Fruit fly (Drosophila melanogaster) whole organism, embryonic: ENCODE measurements around the gene Rbbp5.

Experiments
- Awh ChIP-seq: fragments of 200-800 bp; sonication (Bioruptor generic); IDR thresholded peaks from 2 replicates; pipeline ENCODE4, ENCODE4 v1.3.6; 2022; ENCODE audit warnings: missing biosample characterization, missing genetic modification characterization
- BtbVII ChIP-seq: fragments of 200-800 bp; sonication (Bioruptor generic); optimal IDR thresholded peaks from 3 replicates; lab custom pipeline; 2017; ENCODE audit warnings: missing biosample characterization, mild to moderate bottlenecking, missing genetic modification characterization
- CG10209 ChIP-seq: fragments of 200-800 bp; sonication (Bioruptor generic); optimal IDR thresholded peaks from 3 replicates; lab custom pipeline; 2017; ENCODE audit warnings: missing biosample characterization, mild to moderate bottlenecking, missing genetic modification characterization, missing genetic modification reagents
- CG10462 ChIP-seq: fragments of 200-800 bp; sonication (Bioruptor generic); optimal IDR thresholded peaks from 2 replicates; lab custom pipeline; 2016; ENCODE audit warnings: missing biosample characterization, missing genetic modification characterization
- CG10959 ChIP-seq: fragments of 200-800 bp; sonication (Bioruptor generic); IDR thresholded peaks from 2 replicates; pipeline ENCODE4 v1.3.6; 2022; ENCODE audit warnings: missing biosample characterization, missing genetic modification characterization
- CG12104 ChIP-seq: fragments of 200-800 bp; sonication (Bioruptor generic); optimal IDR thresholded peaks from 3 replicates; lab custom pipeline; 2016; ENCODE audit warnings: missing biosample characterization, missing genetic modification characterization
- CG12659 ChIP-seq: fragments of 200-800 bp; sonication (Bioruptor generic); optimal IDR thresholded peaks from 3 replicates; lab custom pipeline; 2017; ENCODE audit warnings: mild to moderate bottlenecking, missing biosample characterization, missing genetic modification reagents, missing genetic modification characterization
- CG13894 ChIP-seq: fragments of 200-800 bp; sonication (Bioruptor generic); optimal IDR thresholded peaks from 3 replicates; lab custom pipeline; 2018; ENCODE audit warnings: missing biosample characterization, mild to moderate bottlenecking, missing genetic modification characterization, moderate library complexity
- CG14965 ChIP-seq: fragments of 200-800 bp; sonication (Bioruptor generic); optimal IDR thresholded peaks from 2 replicates; lab custom pipeline; 2016; ENCODE audit warnings: missing biosample characterization, missing genetic modification characterization, borderline replicate concordance
- CG15269 ChIP-seq: fragments of 200-800 bp; sonication (Bioruptor generic); optimal IDR thresholded peaks from 2 replicates; lab custom pipeline; 2018; ENCODE audit warnings: missing biosample characterization, mild to moderate bottlenecking, missing genetic modification characterization, moderate library complexity
- CG2712 ChIP-seq: fragments of 200-800 bp; optimal IDR thresholded peaks from 3 replicates; lab custom pipeline; 2019; ENCODE audit warnings: missing biosample characterization, mild to moderate bottlenecking, missing genetic modification characterization, moderate library complexity
- CG4282 ChIP-seq: fragments of 200-800 bp; sonication (Bioruptor generic); optimal IDR thresholded peaks from 2 replicates; lab custom pipeline; 2016; ENCODE audit warnings: missing biosample characterization, missing genetic modification characterization
- CG6689 ChIP-seq: fragments of 200-800 bp; sonication (Bioruptor generic); IDR thresholded peaks from 2 replicates; pipeline ENCODE4 v1.3.6; 2022; ENCODE audit warnings: missing biosample characterization, missing genetic modification characterization
- CG8089 ChIP-seq: fragments of 200-800 bp; sonication (Bioruptor generic); optimal IDR thresholded peaks from 3 replicates; lab custom pipeline; 2016; ENCODE audit warnings: missing biosample characterization, missing genetic modification characterization
- ERR ChIP-seq: fragments of 200-800 bp; sonication (Bioruptor generic); optimal IDR thresholded peaks from 2 replicates; lab custom pipeline; 2016; ENCODE audit warnings: missing biosample characterization, missing genetic modification characterization
- Fer2 ChIP-seq: fragments of 200-800 bp; sonication (Bioruptor generic); optimal IDR thresholded peaks from 2 replicates; lab custom pipeline; 2018; ENCODE audit warnings: missing biosample characterization, mild to moderate bottlenecking, missing genetic modification characterization, moderate library complexity
- Fer3 ChIP-seq: fragments of 200-800 bp; sonication (Bioruptor generic); optimal IDR thresholded peaks from 2 replicates; lab custom pipeline; 2018; ENCODE audit warnings: missing biosample characterization, mild to moderate bottlenecking, missing genetic modification characterization, moderate library complexity
- HmgD ChIP-seq: fragments of 200-800 bp; sonication (Bioruptor generic); optimal IDR thresholded peaks from 3 replicates; lab custom pipeline; 2016; ENCODE audit warnings: missing biosample characterization, missing genetic modification characterization
- Hsf ChIP-seq: fragments of 200-800 bp; sonication (Bioruptor generic); optimal IDR thresholded peaks from 3 replicates; lab custom pipeline; 2016; ENCODE audit warnings: missing biosample characterization, missing genetic modification characterization
- Lhr ChIP-seq: fragments of 200-800 bp; sonication (Bioruptor generic); optimal IDR thresholded peaks from 3 replicates; lab custom pipeline; 2017; ENCODE audit warnings: mild to moderate bottlenecking, missing biosample characterization, missing genetic modification reagents, missing genetic modification characterization
- MESR4 ChIP-seq: fragments of 200-800 bp; sonication (Bioruptor generic); optimal IDR thresholded peaks from 2 replicates; lab custom pipeline; 2018; ENCODE audit warnings: missing biosample characterization, mild to moderate bottlenecking, missing genetic modification characterization, moderate library complexity
- Optix ChIP-seq: fragments of 200-800 bp; sonication (Bioruptor generic); IDR thresholded peaks from 3 replicates; pipeline ENCODE4 v1.3.6; 2022; ENCODE audit warnings: missing biosample characterization, missing genetic modification characterization
- Rx ChIP-seq: fragments of 200-800 bp; sonication (Bioruptor generic); IDR thresholded peaks from 2 replicates; pipeline ENCODE4 v1.3.6; 2022; ENCODE audit warnings: missing biosample characterization, missing genetic modification characterization
- Sox100B ChIP-seq: fragments of 200-800 bp; sonication (Bioruptor generic); optimal IDR thresholded peaks from 3 replicates; lab custom pipeline; 2018; ENCODE audit warnings: missing biosample characterization, mild to moderate bottlenecking, missing genetic modification characterization
- Ssrp ChIP-seq: fragments of 200-800 bp; sonication (Bioruptor generic); optimal IDR thresholded peaks from 2 replicates; lab custom pipeline; 2018; ENCODE audit warnings: missing biosample characterization, mild to moderate bottlenecking, missing genetic modification characterization, moderate library complexity
- TFAM ChIP-seq: fragments of 200-800 bp; sonication (Bioruptor generic); optimal IDR thresholded peaks from 2 replicates; lab custom pipeline; 2017; ENCODE audit warnings: missing biosample characterization, missing genetic modification characterization, inconsistent platforms
- Tbp ChIP-seq: fragments of >200 bp; optimal IDR thresholded peaks from 2 replicates; lab custom pipeline; 2018; ENCODE audit warnings: missing biosample characterization, missing genetic modification characterization
- al ChIP-seq: fragments of 200-800 bp; sonication (Bioruptor generic); IDR thresholded peaks from 2 replicates; pipeline ENCODE4 v1.3.6; 2022; ENCODE audit warnings: missing biosample characterization, missing genetic modification characterization
- ato ChIP-seq: fragments of 200-800 bp; sonication (Bioruptor generic); IDR thresholded peaks from 2 replicates; pipeline ENCODE4 v1.3.6; 2022; ENCODE audit warnings: missing biosample characterization, missing genetic modification characterization; ENCODE audit not compliant: partially characterized antibody
- br ChIP-seq: fragments of >200 bp; optimal IDR thresholded peaks from 2 replicates; lab custom pipeline; 2017
- ci ChIP-seq: fragments of 200-800 bp; sonication (Bioruptor generic); IDR thresholded peaks from 3 replicates; pipeline ENCODE4 v1.3.6; 2022; ENCODE audit warnings: missing biosample characterization, missing genetic modification characterization
- crc ChIP-seq: fragments of 200-800 bp; sonication (Bioruptor generic); optimal IDR thresholded peaks from 2 replicates; lab custom pipeline; 2016; ENCODE audit warnings: missing biosample characterization, missing genetic modification characterization
- dm ChIP-seq: fragments of 200-800 bp; sonication (Bioruptor generic); optimal IDR thresholded peaks from 3 replicates; lab custom pipeline; 2016; ENCODE audit warnings: missing biosample characterization, missing genetic modification characterization
- esg ChIP-seq: fragments of 200-800 bp; sonication (Bioruptor generic); conservative IDR thresholded peaks from 2 replicates; pipeline ENCODE4 v1.3.6; 2022; ENCODE audit warnings: missing biosample characterization, missing genetic modification characterization
- gsb ChIP-seq: fragments of 200-800 bp; sonication (Bioruptor generic); IDR thresholded peaks from 2 replicates; pipeline ENCODE4 v1.3.6; 2022; ENCODE audit warnings: missing biosample characterization, missing genetic modification characterization
- jigr1 ChIP-seq: fragments of 200-800 bp; sonication (Bioruptor generic); IDR thresholded peaks from 3 replicates; pipeline ENCODE4 v1.3.6; 2022; ENCODE audit warnings: missing biosample characterization, missing genetic modification characterization
- jing ChIP-seq: fragments of 200-800 bp; sonication (Bioruptor generic); optimal IDR thresholded peaks from 2 replicates; lab custom pipeline; 2018; ENCODE audit warnings: missing biosample characterization, mild to moderate bottlenecking, missing genetic modification characterization
- lilli ChIP-seq: fragments of 200-800 bp; sonication (Bioruptor generic); optimal IDR thresholded peaks from 3 replicates; lab custom pipeline; 2016; ENCODE audit warnings: missing biosample characterization, missing genetic modification characterization
- lov ChIP-seq, 2 experiments: fragments of 200-800 bp in 1 of 2; fragments of >200 bp in 1 of 2; sonication (Bioruptor generic) in 1 of 2; IDR thresholded peaks in 1 of 2; optimal IDR thresholded peaks in 1 of 2; 2 replicates in 1 of 2; 3 replicates in 1 of 2; pipeline versions ENCODE4 v1.3.6 to Lab custom; 2017 to 2022; ENCODE audit warnings: missing biosample characterization in 1 of 2, missing genetic modification characterization in 1 of 2
- nerfin-2 ChIP-seq: fragments of 200-800 bp; sonication (Bioruptor generic); IDR thresholded peaks from 2 replicates; pipeline ENCODE4 v1.3.6; 2022; ENCODE audit warnings: missing biosample characterization, missing genetic modification characterization; ENCODE audit not compliant: partially characterized antibody
- peb ChIP-seq: fragments of 200-800 bp; sonication (Bioruptor generic); IDR thresholded peaks from 2 replicates; pipeline ENCODE4 v1.3.6; 2022; ENCODE audit warnings: missing biosample characterization, missing genetic modification characterization
- pfk ChIP-seq: fragments of 200-800 bp; sonication (Bioruptor generic); optimal IDR thresholded peaks from 2 replicates; lab custom pipeline; 2018; ENCODE audit warnings: missing biosample characterization, mild to moderate bottlenecking, missing genetic modification characterization, moderate library complexity
- prd ChIP-seq, 3 experiments: fragments of >200 bp in 2 of 3; fragments of 200-800 bp in 1 of 3; sonication (Bioruptor generic) in 1 of 3; optimal IDR thresholded peaks in 2 of 3; IDR thresholded peaks in 1 of 3; 2 replicates in 2 of 3; 3 replicates in 1 of 3; pipeline versions ENCODE4 v1.3.6 to Lab custom; 2017 to 2022; ENCODE audit warnings: missing biosample characterization in 1 of 3, missing genetic modification characterization in 1 of 3
- pros ChIP-seq: fragments of 200-800 bp; sonication (Bioruptor generic); optimal IDR thresholded peaks from 3 replicates; lab custom pipeline; 2019; ENCODE audit warnings: missing biosample characterization, mild to moderate bottlenecking, missing genetic modification characterization, moderate library complexity
- run ChIP-seq: fragments of 200-800 bp; sonication (Bioruptor generic); optimal IDR thresholded peaks from 3 replicates; lab custom pipeline; 2018; ENCODE audit warnings: missing biosample characterization, mild to moderate bottlenecking, missing genetic modification characterization
- sc ChIP-seq, 3 experiments: fragments of >200 bp in 2 of 3; fragments of 200-800 bp in 1 of 3; sonication (Bioruptor generic) in 1 of 3; optimal IDR thresholded peaks; 2 replicates in 2 of 3; 3 replicates in 1 of 3; lab custom pipeline; 2017; ENCODE audit warnings: mild to moderate bottlenecking in 1 of 3, missing biosample characterization in 1 of 3, missing genetic modification characterization in 1 of 3, missing genetic modification reagents in 1 of 3
- sqz ChIP-seq: fragments of 200-800 bp; sonication (Bioruptor generic); optimal IDR thresholded peaks from 3 replicates; lab custom pipeline; 2018; ENCODE audit warnings: missing biosample characterization, mild to moderate bottlenecking, missing genetic modification characterization
- tio ChIP-seq: fragments of 200-800 bp; sonication (Bioruptor generic); optimal IDR thresholded peaks from 2 replicates; lab custom pipeline; 2017; ENCODE audit warnings: missing biosample characterization, missing genetic modification characterization, inconsistent platforms

The Rbbp5 gene

dm6 chr3L:20313469-20313868 lies 34.3 kb downstream of the Rbbp5 start, which contains the start of gene alphaSnap (continued):
- peak; percentile 80 for TF ChIP-seq Lhr (GFP tag; lab: Kevin White, UChicago)
- TF ChIP-seq Optix = 0 out of 3 replicates have a peak, but pooled peaks have one; percentile 6
- no peak for TF ChIP-seq al (GFP tag; lab: Robert Waterston, UW)
- no peak for TF ChIP-seq Tbp (GFP tag; lab: Kevin White, UChicago)
- TF ChIP-seq Rx = no peak
- TF ChIP-seq Hsf = peak; percentile 51
- TF ChIP-seq peb (GFP tag; lab: Robert Waterston, UW) = no peak
- no peak for TF ChIP-seq CG4282 (GFP tag; lab: Kevin White, UChicago)
- TF ChIP-seq jing (GFP tag; lab: Kevin White, UChicago) = no peak
- no peak for TF ChIP-seq CG10959
- peak; percentile 38 for TF ChIP-seq lilli (GFP tag; lab: Kevin White, UChicago)
- TF ChIP-seq CG10209 (GFP tag; lab: Kevin White, UChicago) = peak; percentile 19
- TF ChIP-seq CG12659 (GFP tag; lab: Kevin White, UChicago) = peak; percentile 76
- no peak for TF ChIP-seq TFAM
- TF ChIP-seq ato (GFP tag; lab: Robert Waterston, UW) = no peak
- no peak for TF ChIP-seq gsb (GFP tag; lab: Robert Waterston, UW)
- peak; percentile 0 for TF ChIP-seq CG13894 (tag; lab: Kevin White, UChicago)
- TF ChIP-seq BtbVII (GFP tag; lab: Kevin White, UChicago) = no peak
- no peak for TF ChIP-seq Fer2 (tag; lab: Kevin White, UChicago)
- no peak for TF ChIP-seq tio (GFP tag; lab: Kevin White, UChicago)
- TF ChIP-seq CG6689 = no peak
- no peak for TF ChIP-seq CG8089 (GFP tag; lab: Kevin White, UChicago)
- no peak for TF ChIP-seq CG15269 (tag; lab: Kevin White, UChicago)
- TF ChIP-seq pros = no peak
- no peak for TF ChIP-seq jigr1 (GFP tag; lab: Robert Waterston, UW)
- TF ChIP-seq pfk = no peak
- TF ChIP-seq CG14965 (GFP tag; lab: Kevin White, UChicago) = no peak
- TF ChIP-seq ERR = peak; percentile 30
- no peak for TF ChIP-seq sc (optimal IDR thresholded peaks at IDR 0.05; lab: Kevin White, UChicago)
- peak; percentile 37 for TF ChIP-seq sc (GFP tag; optimal IDR thresholded peaks at IDR 0.05; lab: Kevin White, UChicago)
- TF ChIP-seq HmgD (GFP tag; lab: Kevin White, UChicago) = peak; percentile 42

DNA sequence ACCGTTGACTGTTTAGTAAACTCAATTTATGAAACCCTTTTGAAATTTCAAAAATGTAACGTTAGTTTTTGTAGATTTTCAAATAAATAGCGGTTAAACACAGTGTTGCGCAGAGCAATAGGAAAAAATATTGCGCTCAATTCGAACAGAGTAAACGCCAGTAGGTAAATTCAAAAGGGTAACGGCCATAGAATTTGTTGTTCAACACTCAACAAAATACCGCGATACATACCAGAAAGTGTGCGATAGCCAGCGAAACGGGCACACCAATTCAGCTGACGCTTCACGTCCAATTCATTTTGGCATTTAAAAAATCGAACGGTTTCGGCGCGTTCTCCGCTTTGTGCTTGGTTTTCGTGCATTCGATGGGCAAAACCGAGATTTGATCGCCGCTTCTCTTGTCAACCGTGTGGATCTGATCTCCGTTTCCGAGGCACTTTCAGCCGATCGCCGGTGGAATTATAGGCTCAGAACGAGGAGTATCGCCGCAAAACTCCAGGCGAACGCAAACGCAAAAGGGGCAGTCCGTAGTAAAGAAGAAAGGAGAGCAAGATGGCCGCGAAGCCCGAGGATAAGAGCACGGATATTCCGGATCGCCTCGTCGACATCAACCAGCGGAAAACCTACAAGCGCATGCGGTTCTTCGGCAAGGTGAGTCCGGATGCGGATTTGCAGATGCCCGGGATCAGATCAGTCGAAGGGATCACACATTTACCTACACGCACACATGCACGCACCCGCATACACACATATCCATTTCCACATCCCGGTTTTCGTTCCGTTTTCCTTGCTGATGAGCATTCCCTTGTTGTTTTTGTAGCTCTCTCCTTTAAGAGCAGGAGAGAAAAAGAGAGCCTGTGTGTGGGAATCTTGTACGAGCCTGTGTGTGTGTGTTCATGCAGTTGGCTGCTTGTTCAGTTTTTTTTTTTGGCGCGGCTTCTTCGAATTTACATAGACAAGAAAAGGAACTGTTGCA lies 37.7 kb downstream of the Rbbp5 start:
- TF ChIP-seq CG12104 (GFP tag; lab: Kevin White, UChicago) (no peak), prd (optimal IDR thresholded peaks at IDR 0.05; lab: Kevin White, UChicago) (no peak), prd (GFP tag; IDR thresholded peaks at IDR 0.05; lab: Robert Waterston, UW) (peak; percentile 16; the same call in 1 of the 3 replicates), TFAM (no peak), Ssrp (tag; lab: Kevin White, UChicago) (no peak), Awh (GFP tag; lab: Robert Waterston, UW) (no peak), Sox100B (no peak), nerfin-2 (GFP tag; lab: Robert Waterston, UW) (peak; percentile 36; the same call in 1 of the 2 replicates), esg (GFP tag; lab: Robert Waterston, UW) (no peak), crc (GFP tag; lab: Kevin White, UChicago) (no peak), CG10462 (GFP tag; lab: Kevin White, UChicago) (no peak), run (tag; lab: Kevin White, UChicago) (no peak), Fer3 (tag; lab: Kevin White, UChicago) (peak; percentile 7), lov (optimal IDR thresholded peaks at IDR 0.05; lab: Kevin White, UChicago) (no peak), lov (GFP tag; IDR thresholded peaks at IDR 0.05; lab: Robert Waterston, UW) (no peak), ci (no peak), dm (GFP tag; lab: Kevin White, UChicago) (peak; percentile 30), CG2712 (tag; lab: Kevin White, UChicago) (peak; percentile 50), sqz (no peak), MESR4 (GFP tag; lab: Kevin White, UChicago) (peak; percentile 31), br (no peak)
